Worm (Caenorhabditis elegans): ENCODE measurements around the gene clec-156.

DNA sequence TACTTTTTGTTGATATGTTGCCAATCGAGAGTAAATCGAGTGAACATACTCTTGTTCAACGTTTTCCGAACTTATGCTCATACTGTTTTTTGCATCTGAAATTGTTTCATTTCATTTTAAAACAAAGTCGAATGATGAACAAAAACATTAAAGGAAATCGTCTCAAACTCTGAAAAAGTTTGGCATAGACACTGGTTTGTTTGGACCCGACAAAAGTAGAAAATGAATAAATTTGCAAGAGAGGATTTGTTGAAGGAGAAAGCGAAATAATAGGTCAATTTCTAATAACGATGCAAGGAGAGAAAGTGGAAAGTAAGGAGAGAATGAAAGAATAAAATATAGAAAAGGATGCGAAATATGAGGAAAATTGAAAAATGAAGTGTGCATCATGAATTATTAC is 32.6 kb upstream of the clec-156 start, which contains the start of gene C35D10.12:
- no peak for TF ChIP-seq lin-13 (GFP tag; optimal IDR thresholded peaks at IDR 0.05)
- TF ChIP-seq egl-27 (tag; optimal IDR thresholded peaks at IDR 0.05): no peak
- TF ChIP-seq nhr-77 (tag; optimal IDR thresholded peaks at IDR 0.05): no peak
- no peak for TF ChIP-seq nhr-28 (tag; optimal IDR thresholded peaks at IDR 0.05)
- no peak for TF ChIP-seq unc-62 (GFP tag; optimal IDR thresholded peaks at IDR 0.05 in 1 of 2)
- TF ChIP-seq unc-62 (tag; optimal IDR thresholded peaks at IDR 0.05): no peak
- no peak for TF ChIP-seq fos-1 (tag; optimal IDR thresholded peaks at IDR 0.05)
- no peak for TF ChIP-seq T20F7.1 (GFP tag; optimal IDR thresholded peaks at IDR 0.05)
- no peak for TF ChIP-seq ama-1 (optimal IDR thresholded peaks at IDR 0.05)
- no peak for TF ChIP-seq ceh-82 (tag; optimal IDR thresholded peaks at IDR 0.05)
- no peak for TF ChIP-seq nhr-6 (tag; optimal IDR thresholded peaks at IDR 0.05)
- TF ChIP-seq snpc-4 (tag; optimal IDR thresholded peaks at IDR 0.05): no peak
- no peak for TF ChIP-seq tag-97 (GFP tag; IDR thresholded peaks at IDR 0.05)
- no peak for TF ChIP-seq pqm-1 (tag; optimal IDR thresholded peaks at IDR 0.05)
- TF ChIP-seq lsy-2 (tag; optimal IDR thresholded peaks at IDR 0.05): no peak

Data from whole organism, L4 larva.